Worm (Caenorhabditis elegans) whole organism, mixed stage, embryonic: ENCODE results near the gene cho-1.

ENCODE experiments used
- elt-3 ChIP-seq: fragments of 150-350 bp; optimal IDR thresholded peaks from 2 replicates; lab custom pipeline; 2014; ENCODE audit warnings: missing biosample characterization, missing genetic modification characterization
- lin-32 ChIP-seq: fragments of 200-800 bp; sonication (Bioruptor generic); optimal IDR thresholded peaks from 2 replicates; lab custom pipeline; 2018; ENCODE audit warnings: mild to moderate bottlenecking, missing genetic modification characterization, missing compliant biosample characterization
- mab-5 ChIP-seq: fragments of 150-350 bp; optimal IDR thresholded peaks from 2 replicates; lab custom pipeline; 2014; ENCODE audit warnings: missing biosample characterization, missing genetic modification characterization
- snpc-4 ChIP-seq: fragments of 150-350 bp; optimal IDR thresholded peaks from 2 replicates; lab custom pipeline; 2014; ENCODE audit warnings: missing biosample characterization, missing genetic modification characterization
- unc-62 ChIP-seq: fragments of 150-350 bp; optimal IDR thresholded peaks from 2 replicates; lab custom pipeline; 2014; ENCODE audit warnings: missing biosample characterization, missing genetic modification reagents, missing genetic modification characterization
- ztf-11 ChIP-seq: fragments of 150-350 bp; optimal IDR thresholded peaks from 2 replicates; lab custom pipeline; 2014; ENCODE audit warnings: missing biosample characterization, missing genetic modification characterization

ce11 chrIV:13240078-13240841 is 25.9 kb upstream of the cho-1 start, which contains the start of gene rpl-12:
- TF ChIP-seq snpc-4 = no peak
- peak; percentile 94 for TF ChIP-seq unc-62
- peak; percentile 83 for TF ChIP-seq mab-5 (tag; lab: Kevin White, UChicago)
- TF ChIP-seq lin-32 (GFP tag; lab: Kevin White, UChicago) = peak; percentile 3
- peak; percentile 84 for TF ChIP-seq elt-3 (tag; lab: Kevin White, UChicago)
- peak; percentile 75 for TF ChIP-seq ztf-11
